Worm (Caenorhabditis elegans) whole organism, young adult: ENCODE measurements around the gene act-5.
A peak's percentile ranks its signal among the peaks of the same experiment; 100 is the strongest.

Experiments used
- C17E4.6 ChIP-seq: fragments of 200-800 bp; sonication (Bioruptor generic); IDR thresholded peaks from 2 replicates; pipeline ENCODE4 v1.3.6; 2022; ENCODE audit warnings: missing genetic modification reagents, missing genetic modification characterization, missing compliant biosample characterization
- F23B12.7 ChIP-seq: sonication (generic microtip); optimal IDR thresholded peaks from 2 replicates; lab custom pipeline; 2017; ENCODE audit warnings: missing genetic modification characterization, mild to moderate bottlenecking, missing compliant biosample characterization, antibody characterized with exemption, moderate library complexity; ENCODE audit not compliant: insufficient read depth
- F33H1.4 ChIP-seq: fragments of 200-800 bp; sonication (Bioruptor generic); IDR thresholded peaks from 2 replicates; pipeline ENCODE4 v1.3.6; 2022; ENCODE audit warnings: missing genetic modification reagents, missing genetic modification characterization, missing compliant biosample characterization
- F57C9.4 ChIP-seq: sonication (generic microtip); optimal IDR thresholded peaks from 2 replicates; lab custom pipeline; 2017; ENCODE audit warnings: mild to moderate bottlenecking, missing genetic modification characterization, missing compliant biosample characterization
- K12H6.12 ChIP-seq: fragments of 200-800 bp; sonication (Bioruptor generic); optimal IDR thresholded peaks from 2 replicates; lab custom pipeline; 2018; ENCODE audit warnings: mild to moderate bottlenecking, missing genetic modification characterization, missing compliant biosample characterization
- Y53G8AR.9 ChIP-seq: fragments of 200-800 bp; sonication (Bioruptor generic); conservative IDR thresholded peaks from 2 replicates; pipeline ENCODE4 v1.3.6; 2022; ENCODE audit warnings: missing genetic modification reagents, missing genetic modification characterization, missing compliant biosample characterization
- Y67H2A.10 ChIP-seq: fragments of 200-800 bp; sonication (Bioruptor generic); conservative IDR thresholded peaks from 2 replicates; pipeline ENCODE4 v1.3.6; 2022; ENCODE audit warnings: missing genetic modification reagents, missing genetic modification characterization, missing compliant biosample characterization
- aptf-3 ChIP-seq: fragments of 200-800 bp; sonication (Bioruptor generic); IDR thresholded peaks from 2 replicates; pipeline ENCODE4 v1.3.6; 2022; ENCODE audit warnings: missing genetic modification characterization, missing compliant biosample characterization
- attf-3 ChIP-seq: fragments of 200-800 bp; sonication (Bioruptor generic); conservative IDR thresholded peaks from 2 replicates; pipeline ENCODE4 v1.3.6; 2022; ENCODE audit warnings: missing genetic modification reagents, missing genetic modification characterization, missing compliant biosample characterization
- attf-5 ChIP-seq: fragments of 200-800 bp; sonication (Bioruptor generic); optimal IDR thresholded peaks from 2 replicates; lab custom pipeline; 2018; ENCODE audit warnings: mild to moderate bottlenecking, missing genetic modification characterization, missing compliant biosample characterization
- attf-6 ChIP-seq: fragments of 200-800 bp; sonication (Bioruptor generic); IDR thresholded peaks from 2 replicates; pipeline ENCODE4 v1.3.6; 2022; ENCODE audit warnings: missing genetic modification reagents, missing genetic modification characterization, missing compliant biosample characterization
- cebp-1 ChIP-seq, 2 experiments: fragments of 200-800 bp in 1 of 2; sonication (Bioruptor generic) in 1 of 2; sonication (generic microtip) in 1 of 2; IDR thresholded peaks in 1 of 2; optimal IDR thresholded peaks in 1 of 2; 2 replicates each; pipeline versions ENCODE4 v1.3.6 to Lab custom; 2017 to 2022; ENCODE audit warnings: missing compliant biosample characterization in 2 of 2, missing genetic modification characterization in 2 of 2, mild to moderate bottlenecking in 1 of 2, missing genetic modification reagents in 1 of 2, moderate library complexity in 1 of 2
- cebp-2 ChIP-seq: fragments of 200-800 bp; sonication (Bioruptor generic); IDR thresholded peaks from 2 replicates; pipeline ENCODE4 v1.3.6; 2022; ENCODE audit warnings: missing genetic modification characterization, missing compliant biosample characterization
- ceh-100 ChIP-seq: fragments of 200-800 bp; sonication (Bioruptor generic); IDR thresholded peaks from 2 replicates; pipeline ENCODE4 v1.3.6; 2022; ENCODE audit warnings: missing genetic modification reagents, missing genetic modification characterization, missing compliant biosample characterization
- ceh-91 ChIP-seq: fragments of 200-800 bp; sonication (Bioruptor generic); IDR thresholded peaks from 2 replicates; pipeline ENCODE4 v1.3.6; 2022; ENCODE audit warnings: missing genetic modification reagents, missing genetic modification characterization, missing compliant biosample characterization
- efl-1 ChIP-seq: fragments of 150-350 bp; optimal IDR thresholded peaks from 2 replicates; lab custom pipeline; 2014; ENCODE audit warnings: missing biosample characterization, missing genetic modification reagents, missing genetic modification characterization
- ekl-4 ChIP-seq: fragments of 200-800 bp; sonication (Bioruptor generic); IDR thresholded peaks from 2 replicates; pipeline ENCODE4 v1.3.6; 2022; ENCODE audit warnings: missing genetic modification reagents, missing genetic modification characterization, missing compliant biosample characterization
- gei-17 ChIP-seq: fragments of 200-800 bp; sonication (Bioruptor generic); optimal IDR thresholded peaks from 2 replicates; lab custom pipeline; 2018; ENCODE audit warnings: mild to moderate bottlenecking, missing genetic modification characterization, missing compliant biosample characterization
- him-1 ChIP-seq: sonication (generic microtip); optimal IDR thresholded peaks from 2 replicates; lab custom pipeline; 2016; ENCODE audit warnings: missing genotype, missing genetic modification reagents, missing genetic modification characterization, missing compliant biosample characterization
- let-607 ChIP-seq, 2 experiments: fragments of 200-800 bp in 1 of 2; sonication (Bioruptor generic) in 1 of 2; sonication (generic microtip) in 1 of 2; optimal IDR thresholded peaks; 2 replicates each; lab custom pipeline; 2016 to 2018; ENCODE audit warnings: mild to moderate bottlenecking in 2 of 2, missing compliant biosample characterization in 2 of 2, missing genetic modification characterization in 2 of 2, moderate library complexity in 2 of 2, missing genotype in 1 of 2
- lin-26 ChIP-seq: fragments of 200-800 bp; sonication (Bioruptor generic); IDR thresholded peaks from 2 replicates; pipeline ENCODE4 v1.3.6; 2022; ENCODE audit warnings: missing genetic modification reagents, missing genetic modification characterization, missing compliant biosample characterization
- lin-40 ChIP-seq: sonication (generic microtip); optimal IDR thresholded peaks from 2 replicates; lab custom pipeline; 2016; ENCODE audit warnings: missing genetic modification characterization, mild to moderate bottlenecking, missing compliant biosample characterization, missing genotype, missing genetic modification reagents
- lin-54 ChIP-seq: fragments of 200-800 bp; sonication (Bioruptor generic); optimal IDR thresholded peaks from 2 replicates; lab custom pipeline; 2018; ENCODE audit warnings: mild to moderate bottlenecking, missing genetic modification characterization, missing compliant biosample characterization
- lsy-27 ChIP-seq: sonication (generic microtip); optimal IDR thresholded peaks from 2 replicates; lab custom pipeline; 2017; ENCODE audit warnings: missing genetic modification characterization, mild to moderate bottlenecking, missing compliant biosample characterization, antibody characterized with exemption, missing genotype, borderline replicate concordance; ENCODE audit not compliant: insufficient read depth
- madf-10 ChIP-seq: sonication (generic microtip); optimal IDR thresholded peaks from 2 replicates; lab custom pipeline; 2016; ENCODE audit warnings: mild to moderate bottlenecking, missing genetic modification characterization, missing compliant biosample characterization
- madf-6 ChIP-seq: fragments of 200-800 bp; sonication (Bioruptor generic); IDR thresholded peaks from 2 replicates; pipeline ENCODE4 v1.3.6; 2022; ENCODE audit warnings: missing genetic modification reagents, missing genetic modification characterization, missing compliant biosample characterization
- madf-8 ChIP-seq: fragments of 200-800 bp; sonication (Bioruptor generic); conservative IDR thresholded peaks from 2 replicates; pipeline ENCODE4 v1.3.6; 2022; ENCODE audit warnings: missing genetic modification reagents, missing genetic modification characterization, missing compliant biosample characterization
- mcd-1 ChIP-seq: fragments of 200-800 bp; sonication (Bioruptor generic); IDR thresholded peaks from 2 replicates; pipeline ENCODE4 v1.3.6; 2022; ENCODE audit warnings: missing genetic modification reagents, missing genetic modification characterization, missing compliant biosample characterization
- mel-28 ChIP-seq: sonication (generic microtip); optimal IDR thresholded peaks from 2 replicates; lab custom pipeline; 2016; ENCODE audit warnings: borderline replicate concordance, mild to moderate bottlenecking, missing genetic modification characterization, missing compliant biosample characterization
- mes-4 ChIP-seq: sonication (generic microtip); optimal IDR thresholded peaks from 2 replicates; lab custom pipeline; 2016; ENCODE audit warnings: missing genotype, missing genetic modification characterization, missing compliant biosample characterization
- nfyb-1 ChIP-seq: fragments of 200-800 bp; sonication (Bioruptor generic); IDR thresholded peaks from 2 replicates; pipeline ENCODE4 v1.3.6; 2022; ENCODE audit warnings: missing genetic modification reagents, missing genetic modification characterization, missing compliant biosample characterization
- nhr-120 ChIP-seq: fragments of 200-800 bp; sonication (Bioruptor generic); IDR thresholded peaks from 2 replicates; pipeline ENCODE4 v1.3.6; 2022; ENCODE audit warnings: missing genetic modification characterization, missing compliant biosample characterization
- pbrm-1 ChIP-seq: fragments of 200-800 bp; sonication (Bioruptor generic); IDR thresholded peaks from 2 replicates; pipeline ENCODE4 v1.3.6; 2022; ENCODE audit warnings: missing genetic modification reagents, missing genetic modification characterization, missing compliant biosample characterization
- pha-4 ChIP-seq: fragments of 150-350 bp; sonication (generic microtip); optimal IDR thresholded peaks from 2 replicates; lab custom pipeline; 2014; ENCODE audit warnings: missing biosample characterization, missing genetic modification reagents, missing genetic modification characterization
- repo-1 ChIP-seq: sonication (generic microtip); optimal IDR thresholded peaks from 2 replicates; lab custom pipeline; 2017; ENCODE audit warnings: mild to moderate bottlenecking, missing genetic modification characterization, missing compliant biosample characterization
- rpc-1 ChIP-seq, 2 experiments: fragments of 150-350 bp in 1 of 2; sonication (generic microtip) in 1 of 2; optimal IDR thresholded peaks; 2 replicates each; lab custom pipeline; 2014 to 2018; ENCODE audit warnings: missing biosample characterization in 1 of 2, missing genetic modification characterization in 1 of 2, missing genetic modification reagents in 1 of 2, missing genotype in 1 of 2
- sdz-38 ChIP-seq: sonication (generic microtip); optimal IDR thresholded peaks from 2 replicates; lab custom pipeline; 2016; ENCODE audit warnings: missing genotype, missing genetic modification characterization, missing compliant biosample characterization
- snpc-1.3 ChIP-seq: sonication (generic microtip); optimal IDR thresholded peaks from 2 replicates; lab custom pipeline; 2017; ENCODE audit warnings: missing genetic modification characterization, mild to moderate bottlenecking, missing compliant biosample characterization, antibody characterized with exemption, moderate library complexity, missing genotype, missing genetic modification reagents; ENCODE audit not compliant: insufficient read depth
- snpc-3.4 ChIP-seq: sonication (generic microtip); optimal IDR thresholded peaks from 2 replicates; lab custom pipeline; 2017; ENCODE audit warnings: missing genetic modification characterization, mild to moderate bottlenecking, missing compliant biosample characterization, antibody characterized with exemption, moderate library complexity, missing genotype, missing genetic modification reagents
- somi-1 ChIP-seq: fragments of 200-800 bp; sonication (Bioruptor generic); optimal IDR thresholded peaks from 2 replicates; lab custom pipeline; 2018; ENCODE audit warnings: mild to moderate bottlenecking, missing genetic modification characterization, missing compliant biosample characterization
- sptf-2 ChIP-seq: fragments of 200-800 bp; sonication (Bioruptor generic); optimal IDR thresholded peaks from 2 replicates; lab custom pipeline; 2018; ENCODE audit warnings: mild to moderate bottlenecking, missing genetic modification characterization, missing compliant biosample characterization
- tbp1 ChIP-seq: fragments of 200-800 bp; sonication (Bioruptor generic); optimal IDR thresholded peaks from 2 replicates; lab custom pipeline; 2018; ENCODE audit warnings: mild to moderate bottlenecking, missing genetic modification characterization, missing compliant biosample characterization
- tbx-9 ChIP-seq: sonication (generic microtip); optimal IDR thresholded peaks from 2 replicates; lab custom pipeline; 2016; ENCODE audit warnings: borderline replicate concordance, missing genetic modification characterization, inconsistent platforms, missing compliant biosample characterization
- unc-62 ChIP-seq: fragments of 150-350 bp; optimal IDR thresholded peaks from 2 replicates; lab custom pipeline; 2014; ENCODE audit warnings: missing biosample characterization, missing genetic modification reagents, missing genetic modification characterization
- zim-3 ChIP-seq: sonication (generic microtip); optimal IDR thresholded peaks from 2 replicates; lab custom pipeline; 2017; ENCODE audit warnings: mild to moderate bottlenecking, missing genetic modification characterization, moderate library complexity, missing compliant biosample characterization
- ztf-22 ChIP-seq: fragments of 200-800 bp; sonication (Bioruptor generic); optimal IDR thresholded peaks from 2 replicates; lab custom pipeline; 2018; ENCODE audit warnings: mild to moderate bottlenecking, missing genetic modification characterization, moderate library complexity, missing compliant biosample characterization
- ztf-28 ChIP-seq: fragments of 200-800 bp; sonication (Bioruptor generic); IDR thresholded peaks from 2 replicates; pipeline ENCODE4 v1.3.6; 2022; ENCODE audit warnings: missing genetic modification reagents, missing genetic modification characterization, missing compliant biosample characterization

The act-5 gene

DNA sequence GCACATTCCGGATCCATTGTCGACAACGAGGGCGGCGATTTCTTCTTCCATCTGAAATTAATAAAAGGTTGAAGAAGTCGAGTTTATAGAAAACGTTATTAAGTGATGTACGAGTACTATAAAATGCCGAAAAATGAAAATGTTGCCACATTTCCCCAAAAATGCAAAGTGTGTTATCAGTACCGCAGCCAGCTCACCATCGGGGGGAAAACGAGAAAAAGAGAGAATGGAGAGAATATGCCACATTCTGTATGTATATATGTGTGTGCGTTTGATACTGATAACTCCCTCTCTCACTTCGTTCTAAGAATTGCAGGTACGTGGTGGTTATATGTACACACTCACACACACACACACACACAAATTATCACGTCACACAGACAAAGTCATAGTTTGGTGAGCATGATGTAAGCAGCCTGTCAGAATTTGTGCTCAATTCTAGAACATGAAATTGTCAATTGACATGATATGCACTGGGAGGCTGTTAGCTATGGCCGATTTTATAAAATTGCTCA is at the start of gene act-5:
Gene act-5, minus strand, starts transcription at position 51 of the 515 bp plus-strand sequence.
- no peak for TF ChIP-seq pbrm-1
- TF ChIP-seq let-607 (tag; optimal IDR thresholded peaks at IDR 0.05; lab: Kevin White, UChicago), result peak; percentile 11 to 82
- no peak for TF ChIP-seq cebp-2 (GFP tag; lab: Robert Waterston, UW)
- TF ChIP-seq ceh-100, result no peak
- no peak for TF ChIP-seq ceh-91
- TF ChIP-seq aptf-3 (GFP tag; lab: Robert Waterston, UW), result no peak
- no peak for TF ChIP-seq him-1 (tag; lab: Kevin White, UChicago)
- no peak for TF ChIP-seq madf-6 (GFP tag; lab: Robert Waterston, UW)
- TF ChIP-seq sptf-2 (GFP tag; lab: Kevin White, UChicago), result no peak
- TF ChIP-seq madf-10 (tag; lab: Kevin White, UChicago), result peak; percentile 24
- TF ChIP-seq Y67H2A.10, result no peak
- TF ChIP-seq C17E4.6 (GFP tag; lab: Robert Waterston, UW), result no peak
- TF ChIP-seq zim-3, result no peak
- TF ChIP-seq tbp1 (GFP tag; lab: Kevin White, UChicago), result peak; percentile 35
- TF ChIP-seq tbx-9 (tag; lab: Kevin White, UChicago), result no peak
- no peak for TF ChIP-seq sdz-38 (tag; lab: Kevin White, UChicago)
- TF ChIP-seq F33H1.4 (GFP tag; lab: Robert Waterston, UW), result no peak
- TF ChIP-seq K12H6.12 (tag; lab: Kevin White, UChicago), result no peak
- no peak for TF ChIP-seq ztf-28 (GFP tag; lab: Robert Waterston, UW)
- TF ChIP-seq pha-4 (tag; lab: Kevin White, UChicago), result no peak
- TF ChIP-seq nhr-120 (GFP tag; lab: Robert Waterston, UW), result no peak
- no peak for TF ChIP-seq Y53G8AR.9 (GFP tag; lab: Robert Waterston, UW)
- peak; percentile 4 for TF ChIP-seq ztf-22
- TF ChIP-seq lin-26 (GFP tag; lab: Robert Waterston, UW), result no peak
- no peak for TF ChIP-seq efl-1 (GFP tag; lab: Kevin White, UChicago)
- no peak for TF ChIP-seq repo-1 (tag; lab: Kevin White, UChicago)
- no peak for TF ChIP-seq attf-6
- TF ChIP-seq F23B12.7 (tag; lab: Kevin White, UChicago), result peak; percentile 38
- no peak for TF ChIP-seq mcd-1 (GFP tag; lab: Robert Waterston, UW)
- TF ChIP-seq gei-17, result no peak
- no peak for TF ChIP-seq madf-8 (GFP tag; lab: Robert Waterston, UW)
- TF ChIP-seq cebp-1 (GFP tag; IDR thresholded peaks at IDR 0.05; lab: Robert Waterston, UW), result no peak
- TF ChIP-seq cebp-1 (tag; optimal IDR thresholded peaks at IDR 0.05; lab: Kevin White, UChicago), result peak; percentile 5
- TF ChIP-seq nfyb-1 (GFP tag; lab: Robert Waterston, UW), result no peak
- no peak for TF ChIP-seq somi-1 (GFP tag; lab: Kevin White, UChicago)
- no peak for TF ChIP-seq ekl-4 (GFP tag; lab: Robert Waterston, UW)
- TF ChIP-seq unc-62, result peak; percentile 17
- no peak for TF ChIP-seq mes-4 (tag; lab: Kevin White, UChicago)
- no peak for TF ChIP-seq snpc-3.4 (tag; lab: Kevin White, UChicago)
- no peak for TF ChIP-seq attf-5
- TF ChIP-seq attf-3 (GFP tag; lab: Robert Waterston, UW), result no peak
- no peak for TF ChIP-seq F57C9.4
- no peak for TF ChIP-seq lin-54 (GFP tag; lab: Kevin White, UChicago)
- no peak for TF ChIP-seq rpc-1 (optimal IDR thresholded peaks at IDR 0.05; lab: Kevin White, UChicago)
- TF ChIP-seq rpc-1 (tag; optimal IDR thresholded peaks at IDR 0.05; lab: Kevin White, UChicago), result no peak
- no peak for TF ChIP-seq lsy-27 (tag; lab: Kevin White, UChicago)
- no peak for TF ChIP-seq snpc-1.3 (tag; lab: Kevin White, UChicago)
- no peak for TF ChIP-seq lin-40 (tag; lab: Kevin White, UChicago)
- TF ChIP-seq mel-28, result no peak
